Worm (Caenorhabditis elegans): ENCODE measurements around the gene Y41C4A.12.
A peak's percentile ranks its signal among the peaks of the same experiment; 100 is the strongest.

Y41C4A.12 gene

ce11 chrIII:11718548-11718947, 7.9 kb downstream of the Y41C4A.12 start, which contains the start of gene Y41C4A.9:
Y41C4A.9 (minus strand) TSS chrIII:11718645.
- TF ChIP-seq hlh-12 (tag; optimal IDR thresholded peaks at IDR 0.05) (no peak), die-1 (tag; optimal IDR thresholded peaks at IDR 0.05) (no peak), hmg-1.2 (GFP tag; IDR thresholded peaks at IDR 0.05) (peak; percentile 13; the same call in 1 of the 2 replicates), nhr-27 (tag; optimal IDR thresholded peaks at IDR 0.05) (no peak), rpc-1 (optimal IDR thresholded peaks at IDR 0.05) (peak; percentile 2), rpc-1 (tag; optimal IDR thresholded peaks at IDR 0.05) (no peak), akir-1 (GFP tag; optimal IDR thresholded peaks at IDR 0.05) (no peak), snpc-1.1 (tag; optimal IDR thresholded peaks at IDR 0.05; ENCODE audit: insufficient read depth) (peak; percentile 42), lsl-1 (GFP tag; optimal IDR thresholded peaks at IDR 0.05) (peak; percentile 18), gei-17 (GFP tag; optimal IDR thresholded peaks at IDR 0.05) (no peak), lin-54 (GFP tag; optimal IDR thresholded peaks at IDR 0.05) (peak; percentile 62), rec-8 (tag; optimal IDR thresholded peaks at IDR 0.05) (peak in 1 of 2 experiments; percentile 1), xnd-1 (tag; optimal IDR thresholded peaks at IDR 0.05) (no peak), ztf-28 (GFP tag; IDR thresholded peaks at IDR 0.05) (0 out of 2 replicates have a peak, but pooled peaks have one; percentile 19), nhr-80 (tag; optimal IDR thresholded peaks at IDR 0.05) (no peak), nhr-179 (tag; optimal IDR thresholded peaks at IDR 0.05) (no peak), lin-40 (tag; optimal IDR thresholded peaks at IDR 0.05) (no peak), C06A6.2 (GFP tag; conservative IDR thresholded peaks at IDR 0.05) (no peak), lin-26 (GFP tag; IDR thresholded peaks at IDR 0.05) (no peak), rcor-1 (GFP tag; IDR thresholded peaks at IDR 0.05) (0 out of 2 replicates have a peak, but pooled peaks have one; percentile 18), Y53G8AR.9 (GFP tag; conservative IDR thresholded peaks at IDR 0.05) (0 out of 2 replicates have a peak, but pooled peaks have one; percentile 54), snpc-4 (GFP tag; optimal IDR thresholded peaks at IDR 0.05) (peak; percentile 27), snpc-4 (tag; optimal IDR thresholded peaks at IDR 0.05) (peak in 1 of 4 experiments; percentile 9), B0035.1 (tag; optimal IDR thresholded peaks at IDR 0.05) (no peak), F57C9.4 (tag; optimal IDR thresholded peaks at IDR 0.05) (no peak), pha-4 (tag; optimal IDR thresholded peaks at IDR 0.05) (no peak), K12H6.12 (tag; optimal IDR thresholded peaks at IDR 0.05) (no peak), dpl-1 (GFP tag; optimal IDR thresholded peaks at IDR 0.05) (no peak), ztf-22 (GFP tag; optimal IDR thresholded peaks at IDR 0.05) (no peak), him-1 (tag; optimal IDR thresholded peaks at IDR 0.05) (peak; percentile 26), aptf-2 (GFP tag; conservative IDR thresholded peaks at IDR 0.05) (no peak), D2030.7 (GFP tag; IDR thresholded peaks at IDR 0.05) (peak; percentile 42; the same call in 1 of the 2 replicates), lag-1 (GFP tag; IDR thresholded peaks at IDR 0.05) (no peak), cebp-1 (GFP tag; IDR thresholded peaks at IDR 0.05) (no peak), cebp-1 (tag; optimal IDR thresholded peaks at IDR 0.05) (peak; percentile 44), F33H1.4 (GFP tag; IDR thresholded peaks at IDR 0.05) (no peak), egl-44 (GFP tag; IDR thresholded peaks at IDR 0.05) (no peak), F37B4.10 (GFP tag; IDR thresholded peaks at IDR 0.05) (no peak), Y79H2A.3 (GFP tag; conservative IDR thresholded peaks at IDR 0.05) (no peak), F39B2.1 (GFP tag; IDR thresholded peaks at IDR 0.05) (no peak), tbp1 (GFP tag; optimal IDR thresholded peaks at IDR 0.05) (peak; percentile 22), atf-7 (tag; optimal IDR thresholded peaks at IDR 0.05) (no peak), ceh-58 (GFP tag; IDR thresholded peaks at IDR 0.05) (no peak), mcd-1 (GFP tag; IDR thresholded peaks at IDR 0.05) (peak; percentile 69), hsf-1 (GFP tag; IDR thresholded peaks at IDR 0.05) (no peak), bed-1 (GFP tag; IDR thresholded peaks at IDR 0.05) (no peak), unc-130 (GFP tag; optimal IDR thresholded peaks at IDR 0.05) (no peak), snpc-1.3 (tag; optimal IDR thresholded peaks at IDR 0.05; ENCODE audit: insufficient read depth) (peak; percentile 40), sptf-2 (GFP tag; optimal IDR thresholded peaks at IDR 0.05) (no peak)

All from whole organism, young adult.